Worm (Caenorhabditis elegans) whole organism, late embryonic: ENCODE results near the gene str-10.

Source experiments
- ceh-30 ChIP-seq: fragments of 150-350 bp; optimal IDR thresholded peaks from 2 replicates; lab custom pipeline; 2014; ENCODE audit warnings: missing biosample characterization, missing genetic modification characterization
- che-1 ChIP-seq: sonication (generic microtip); optimal IDR thresholded peaks from 2 replicates; lab custom pipeline; 2016; ENCODE audit warnings: mild to moderate bottlenecking, missing genetic modification characterization, missing compliant biosample characterization
- dmd-4 ChIP-seq: sonication (generic microtip); optimal IDR thresholded peaks from 2 replicates; lab custom pipeline; 2016; ENCODE audit warnings: borderline replicate concordance, missing genetic modification characterization, missing compliant biosample characterization
- fkh-10 ChIP-seq: fragments of 150-350 bp; optimal IDR thresholded peaks from 2 replicates; lab custom pipeline; 2014; ENCODE audit warnings: missing biosample characterization, missing genetic modification reagents, missing genetic modification characterization
- hlh-8 ChIP-seq: sonication (generic microtip); optimal IDR thresholded peaks from 2 replicates; lab custom pipeline; 2016; ENCODE audit warnings: missing genotype, missing genetic modification characterization, missing compliant biosample characterization
- lin-11 ChIP-seq: fragments of 200-800 bp; sonication (Bioruptor generic); optimal IDR thresholded peaks from 2 replicates; lab custom pipeline; 2018; ENCODE audit warnings: mild to moderate bottlenecking, missing genetic modification characterization, missing compliant biosample characterization
- pqm-1 ChIP-seq: sonication (generic microtip); optimal IDR thresholded peaks from 2 replicates; lab custom pipeline; 2016; ENCODE audit warnings: missing genetic modification characterization, missing compliant biosample characterization
- unc-3 ChIP-seq, 2 experiments: fragments of 200-800 bp in 1 of 2; sonication (Bioruptor generic) in 1 of 2; sonication (generic microtip) in 1 of 2; conservative IDR thresholded peaks in 1 of 2; optimal IDR thresholded peaks in 1 of 2; 2 replicates each; pipeline versions ENCODE4 v1.3.6 to Lab custom; 2016 to 2022; ENCODE audit warnings: missing compliant biosample characterization in 2 of 2, missing genetic modification characterization in 2 of 2, missing genetic modification reagents in 1 of 2
- zip-5 ChIP-seq: sonication (generic microtip); optimal IDR thresholded peaks from 2 replicates; lab custom pipeline; 2016; ENCODE audit warnings: missing genetic modification characterization, missing compliant biosample characterization

DNA sequence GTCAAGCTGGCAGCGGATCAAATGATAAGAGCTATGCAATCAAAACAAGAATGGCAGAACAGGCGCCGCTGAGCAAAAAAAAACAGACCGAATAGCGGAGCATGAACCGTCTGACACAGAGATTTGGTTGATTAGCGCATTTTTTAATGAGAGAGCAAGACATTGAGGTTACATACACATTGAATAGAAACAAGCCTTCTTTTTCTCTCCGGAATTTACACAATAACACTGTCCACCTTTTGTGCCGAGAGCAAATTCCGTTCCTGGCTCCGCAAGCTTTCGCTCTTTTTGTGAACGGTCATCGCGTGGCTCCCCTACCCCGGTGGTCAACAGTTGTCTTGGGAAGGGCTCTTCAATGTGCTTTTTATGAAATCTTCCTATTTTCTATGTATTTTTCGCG is 26.9 kb upstream of the str-10 start, which contains the start of gene K03A11.6:
- TF ChIP-seq fkh-10 (GFP tag; lab: Kevin White, UChicago) (no peak), zip-5 (tag; lab: Kevin White, UChicago) (no peak), hlh-8 (no peak), ceh-30 (no peak), pqm-1 (no peak), dmd-4 (tag; lab: Kevin White, UChicago) (no peak), unc-3 (GFP tag; conservative IDR thresholded peaks at IDR 0.05; lab: Robert Waterston, UW) (no peak), unc-3 (tag; optimal IDR thresholded peaks at IDR 0.05; lab: Kevin White, UChicago) (no peak), lin-11 (tag; lab: Kevin White, UChicago) (no peak), che-1 (no peak)
